Fruit fly (Drosophila melanogaster) whole organism, wandering third instar larva: ENCODE measurements around the gene CG10208.

Source experiments
- CG32264 ChIP-seq: fragments of 200-800 bp; sonication (Bioruptor generic); optimal IDR thresholded peaks from 2 replicates; lab custom pipeline; 2016; ENCODE audit warnings: missing biosample characterization, missing genetic modification characterization
- CG9705 ChIP-seq: fragments of 200-800 bp; sonication (Bioruptor generic); optimal IDR thresholded peaks from 2 replicates; lab custom pipeline; 2018; ENCODE audit warnings: missing biosample characterization, mild to moderate bottlenecking, missing genetic modification characterization
- GATAd ChIP-seq: sonication (Bioruptor generic); optimal IDR thresholded peaks from 2 replicates; lab custom pipeline; 2016; ENCODE audit warnings: missing biosample characterization, missing genetic modification characterization
- Hr78 ChIP-seq: fragments of >200 bp; optimal IDR thresholded peaks from 2 replicates; lab custom pipeline; 2017; ENCODE audit warnings: missing biosample characterization, missing genetic modification characterization
- Myc ChIP-seq: fragments of >200 bp; optimal IDR thresholded peaks from 2 replicates; lab custom pipeline; 2017
- h ChIP-seq: fragments of 200-800 bp; sonication (Bioruptor generic); optimal IDR thresholded peaks from 3 replicates; lab custom pipeline; 2016; ENCODE audit warnings: missing biosample characterization, mild to moderate bottlenecking, missing genetic modification characterization
- sage ChIP-seq: fragments of 200-800 bp; sonication (Bioruptor generic); optimal IDR thresholded peaks from 2 replicates; lab custom pipeline; 2016; ENCODE audit warnings: missing biosample characterization, mild to moderate bottlenecking, missing genetic modification characterization

dm6 chr3R:23763622-23764273 lies 10.2 kb downstream of the CG10208 start, which contains the start of gene Lsd-1:
- TF ChIP-seq CG9705 (GFP tag; lab: Kevin White, UChicago) (no peak), Myc (lab: Kevin White, UChicago) (no peak), GATAd (GFP tag; lab: Kevin White, UChicago) (no peak), sage (GFP tag; lab: Kevin White, UChicago) (no peak), Hr78 (no peak), CG32264 (GFP tag; lab: Kevin White, UChicago) (no peak), h (GFP tag; lab: Kevin White, UChicago) (peak; percentile 31)
